ENCODE assay signal across 1 fruit fly cellular context in genomic region chr3L:3460402-3461027, dm6.
A peak's percentile ranks its signal among the peaks of the same experiment; 100 is the strongest.
TF ChIP-seq lines count a peak whose summit lies in the region.

Gene eIF5B, minus strand, starts transcription at chr3L:3460977.

TF ChIP-seq in whole organism, embryonic, 481 proteins besides CTCF, POLR2A, EP300 and RAD21 (continued from another document and continues in another):
- TF ChIP-seq CG8765 (GFP tag; IDR thresholded peaks at IDR 0.05; lab: Robert Waterston, UW) = peak; percentile 71; the same call in 1 of the 2 replicates
- TF ChIP-seq CG7745 (tag; optimal IDR thresholded peaks at IDR 0.05; lab: Kevin White, UChicago) = no peak
- TF ChIP-seq Hmr (GFP tag; optimal IDR thresholded peaks at IDR 0.05; lab: Kevin White, UChicago) = peak; percentile 79
- peak; percentile 80 for TF ChIP-seq ssp (GFP tag; IDR thresholded peaks at IDR 0.05; lab: Robert Waterston, UW)
- TF ChIP-seq CG32767 (GFP tag; IDR thresholded peaks at IDR 0.05; lab: Robert Waterston, UW) = peak; percentile 82
- TF ChIP-seq Gsc (GFP tag; IDR thresholded peaks at IDR 0.05; lab: Robert Waterston, UW) = peak; percentile 46
- no peak for TF ChIP-seq kay (GFP tag; optimal IDR thresholded peaks at IDR 0.05; lab: Kevin White, UChicago)
- TF ChIP-seq wdn (GFP tag; IDR thresholded peaks at IDR 0.05; lab: Robert Waterston, UW) = peak; percentile 79
- TF ChIP-seq CG10543 (GFP tag; optimal IDR thresholded peaks at IDR 0.05; lab: Kevin White, UChicago) = peak; percentile 74
- TF ChIP-seq CG6272 (GFP tag; IDR thresholded peaks at IDR 0.05; lab: Robert Waterston, UW) = peak; percentile 82
- TF ChIP-seq sug (tag; optimal IDR thresholded peaks at IDR 0.05; lab: Kevin White, UChicago) = peak; percentile 73
- peak in 1 of 2 experiments; percentile 31 for TF ChIP-seq Eip74EF (GFP tag; optimal IDR thresholded peaks at IDR 0.05; lab: Kevin White, UChicago)
- no peak for TF ChIP-seq bbx (GFP tag; IDR thresholded peaks at IDR 0.05; lab: Robert Waterston, UW; ENCODE audit: partially characterized antibody)
- peak; percentile 73 for TF ChIP-seq tin (GFP tag; optimal IDR thresholded peaks at IDR 0.05; lab: Kevin White, UChicago)
- TF ChIP-seq GATAe (GFP tag; conservative IDR thresholded peaks at IDR 0.05; lab: Robert Waterston, UW) = peak; percentile 20; the same call in 1 of the 2 replicates
- TF ChIP-seq CG2678 (tag; optimal IDR thresholded peaks at IDR 0.05; lab: Kevin White, UChicago) = peak; percentile 73
- peak; percentile 76 for TF ChIP-seq CG9817 (tag; optimal IDR thresholded peaks at IDR 0.05; lab: Kevin White, UChicago)
- peak; percentile 19 for TF ChIP-seq stwl (tag; optimal IDR thresholded peaks at IDR 0.05; lab: Kevin White, UChicago)
- no peak for TF ChIP-seq zf30C (GFP tag; optimal IDR thresholded peaks at IDR 0.05; lab: Kevin White, UChicago)
- peak; percentile 89 for TF ChIP-seq CG11456 (GFP tag; IDR thresholded peaks at IDR 0.05; lab: Robert Waterston, UW)
- peak; percentile 52 for TF ChIP-seq CG4617 (GFP tag; optimal IDR thresholded peaks at IDR 0.05; lab: Kevin White, UChicago; ENCODE audit: borderline replicate concordance)
- TF ChIP-seq CG13287 (GFP tag; IDR thresholded peaks at IDR 0.05; lab: Robert Waterston, UW; ENCODE audit: partially characterized antibody) = peak; percentile 38; the same call in 1 of the 2 replicates
- peak; percentile 58 for TF ChIP-seq CG10979 (tag; optimal IDR thresholded peaks at IDR 0.05; lab: Kevin White, UChicago)
- TF ChIP-seq CG9932 (GFP tag; IDR thresholded peaks at IDR 0.05; lab: Robert Waterston, UW) = peak; percentile 90
- peak; percentile 89 for TF ChIP-seq Xbp1 (GFP tag; optimal IDR thresholded peaks at IDR 0.05; lab: Kevin White, UChicago)
- TF ChIP-seq Scr (GFP tag; IDR thresholded peaks at IDR 0.05; lab: Robert Waterston, UW; ENCODE audit: partially characterized antibody) = 0 out of 2 replicates have a peak, but pooled peaks have one; percentile 29
- peak; percentile 87 for TF ChIP-seq CG9215 (GFP tag; IDR thresholded peaks at IDR 0.05; lab: Robert Waterston, UW)
- TF ChIP-seq CG4707 (GFP tag; optimal IDR thresholded peaks at IDR 0.05; lab: Kevin White, UChicago) = peak; percentile 66
- TF ChIP-seq insv (GFP tag; optimal IDR thresholded peaks at IDR 0.05; lab: Kevin White, UChicago) = peak in 1 of 2 experiments; percentile 43
- TF ChIP-seq h (optimal IDR thresholded peaks at IDR 0.05; lab: Kevin White, UChicago) = no peak
- no peak for TF ChIP-seq CG3163 (GFP tag; optimal IDR thresholded peaks at IDR 0.05; lab: Kevin White, UChicago)
- TF ChIP-seq HLH54F (GFP tag; optimal IDR thresholded peaks at IDR 0.05; lab: Kevin White, UChicago) = peak; percentile 61
- peak; percentile 24 for TF ChIP-seq exex (tag; optimal IDR thresholded peaks at IDR 0.05; lab: Kevin White, UChicago)
- no peak for TF ChIP-seq CG42726 (GFP tag; IDR thresholded peaks at IDR 0.05; lab: Robert Waterston, UW; ENCODE audit: partially characterized antibody)
- peak; percentile 38 for TF ChIP-seq CG3407 (GFP tag; optimal IDR thresholded peaks at IDR 0.05; lab: Kevin White, UChicago)
- TF ChIP-seq gro (GFP tag; optimal IDR thresholded peaks at IDR 0.05; lab: Kevin White, UChicago) = peak; percentile 28
- TF ChIP-seq CG18476 (GFP tag; optimal IDR thresholded peaks at IDR 0.05; lab: Kevin White, UChicago) = peak; percentile 2
- peak; percentile 89 for TF ChIP-seq CG14441 (GFP tag; IDR thresholded peaks at IDR 0.05; lab: Robert Waterston, UW)
- peak; percentile 34 for TF ChIP-seq Sin3A (optimal IDR thresholded peaks at IDR 0.05; lab: Kevin White, UChicago)
- TF ChIP-seq nerfin-1 (tag; optimal IDR thresholded peaks at IDR 0.05; lab: Kevin White, UChicago) = peak; percentile 45
- TF ChIP-seq Atf-2 (GFP tag; optimal IDR thresholded peaks at IDR 0.05; lab: Kevin White, UChicago) = peak; percentile 33
- no peak for TF ChIP-seq Dfd (GFP tag; optimal IDR thresholded peaks at IDR 0.05; lab: Kevin White, UChicago)
- peak; percentile 82 for TF ChIP-seq CG16815 (GFP tag; optimal IDR thresholded peaks at IDR 0.05; lab: Kevin White, UChicago)
- TF ChIP-seq lov (optimal IDR thresholded peaks at IDR 0.05; lab: Kevin White, UChicago) = no peak
- peak; percentile 70; the same call in 1 of the 3 replicates for TF ChIP-seq lov (GFP tag; IDR thresholded peaks at IDR 0.05; lab: Robert Waterston, UW)
- TF ChIP-seq Sox102F (GFP tag; optimal IDR thresholded peaks at IDR 0.05; lab: Kevin White, UChicago) = peak; percentile 79
- TF ChIP-seq CG31224 (GFP tag; IDR thresholded peaks at IDR 0.05; lab: Robert Waterston, UW) = peak; percentile 75
- TF ChIP-seq amos (GFP tag; IDR thresholded peaks at IDR 0.05; lab: Robert Waterston, UW; ENCODE audit: partially characterized antibody) = peak; percentile 44; the same call in 1 of the 2 replicates
- peak; percentile 57 for TF ChIP-seq CG10274 (GFP tag; optimal IDR thresholded peaks at IDR 0.05; lab: Kevin White, UChicago)
- peak; percentile 2 for TF ChIP-seq NC2β (GFP tag; optimal IDR thresholded peaks at IDR 0.05; lab: Kevin White, UChicago)
- TF ChIP-seq NC2α (GFP tag; optimal IDR thresholded peaks at IDR 0.05; lab: Kevin White, UChicago) = no peak
- TF ChIP-seq HLH4C (GFP tag; IDR thresholded peaks at IDR 0.05; lab: Robert Waterston, UW; ENCODE audit: partially characterized antibody) = no peak
- peak; percentile 56 to 77 for TF ChIP-seq Hr51 (GFP tag; optimal IDR thresholded peaks at IDR 0.05; lab: Kevin White, UChicago)
- peak; percentile 70 for TF ChIP-seq ewg (GFP tag; optimal IDR thresholded peaks at IDR 0.05; lab: Kevin White, UChicago)
- peak; percentile 87 for TF ChIP-seq CG10366 (GFP tag; IDR thresholded peaks at IDR 0.05; lab: Robert Waterston, UW)
- no peak for TF ChIP-seq fu2 (GFP tag; optimal IDR thresholded peaks at IDR 0.05; lab: Kevin White, UChicago)
- no peak for TF ChIP-seq Hey (tag; optimal IDR thresholded peaks at IDR 0.05; lab: Kevin White, UChicago)
- peak; percentile 78 for TF ChIP-seq CG4404 (GFP tag; IDR thresholded peaks at IDR 0.05; lab: Robert Waterston, UW)
- peak; percentile 66 for TF ChIP-seq Dref (GFP tag; IDR thresholded peaks at IDR 0.05; lab: Robert Waterston, UW)
- TF ChIP-seq CG15269 (tag; optimal IDR thresholded peaks at IDR 0.05; lab: Kevin White, UChicago) = peak; percentile 85
- TF ChIP-seq Oli (tag; optimal IDR thresholded peaks at IDR 0.05; lab: Kevin White, UChicago) = peak; percentile 85
- TF ChIP-seq vvl (GFP tag; IDR thresholded peaks at IDR 0.05; lab: Robert Waterston, UW) = peak; percentile 87
- peak; percentile 21 for TF ChIP-seq Spps (tag; optimal IDR thresholded peaks at IDR 0.05; lab: Kevin White, UChicago)
- TF ChIP-seq CG6854 (GFP tag; optimal IDR thresholded peaks at IDR 0.05; lab: Kevin White, UChicago) = no peak
- TF ChIP-seq CG14014 (GFP tag; IDR thresholded peaks at IDR 0.05; lab: Robert Waterston, UW) = peak; percentile 79
- TF ChIP-seq CG10462 (GFP tag; optimal IDR thresholded peaks at IDR 0.05; lab: Kevin White, UChicago) = peak; percentile 64
- TF ChIP-seq mirr (GFP tag; optimal IDR thresholded peaks at IDR 0.05; lab: Kevin White, UChicago) = peak; percentile 50
- no peak for TF ChIP-seq CkIIα-i1 (GFP tag; IDR thresholded peaks at IDR 0.05; lab: Robert Waterston, UW)
- no peak for TF ChIP-seq luna (GFP tag; optimal IDR thresholded peaks at IDR 0.05; lab: Kevin White, UChicago)
- peak; percentile 68 for TF ChIP-seq B-H1 (GFP tag; IDR thresholded peaks at IDR 0.05; lab: Robert Waterston, UW)
- TF ChIP-seq Fer2 (tag; optimal IDR thresholded peaks at IDR 0.05; lab: Kevin White, UChicago) = peak; percentile 37
- TF ChIP-seq CG6683 (GFP tag; optimal IDR thresholded peaks at IDR 0.05; lab: Kevin White, UChicago) = peak; percentile 18
- TF ChIP-seq MBD-R2 (GFP tag; IDR thresholded peaks at IDR 0.05; lab: Robert Waterston, UW) = peak; percentile 73
- TF ChIP-seq Bteb2 (GFP tag; optimal IDR thresholded peaks at IDR 0.05; lab: Kevin White, UChicago) = no peak
- TF ChIP-seq fd102C (GFP tag; optimal IDR thresholded peaks at IDR 0.05; lab: Kevin White, UChicago) = peak; percentile 18
- peak; percentile 66 for TF ChIP-seq D19A (tag; optimal IDR thresholded peaks at IDR 0.05; lab: Kevin White, UChicago)
- peak; percentile 55; the same call in 1 of the 2 replicates for TF ChIP-seq peb (GFP tag; IDR thresholded peaks at IDR 0.05; lab: Robert Waterston, UW)
- TF ChIP-seq CG2875 (GFP tag; optimal IDR thresholded peaks at IDR 0.05; lab: Kevin White, UChicago) = peak; percentile 41
- TF ChIP-seq slp2 (GFP tag; optimal IDR thresholded peaks at IDR 0.05; lab: Kevin White, UChicago) = peak; percentile 43
- no peak for TF ChIP-seq ato (GFP tag; IDR thresholded peaks at IDR 0.05; lab: Robert Waterston, UW; ENCODE audit: partially characterized antibody)
- no peak for TF ChIP-seq pfk (GFP tag; optimal IDR thresholded peaks at IDR 0.05; lab: Kevin White, UChicago)
- TF ChIP-seq CG2129 (GFP tag; IDR thresholded peaks at IDR 0.05; lab: Robert Waterston, UW; ENCODE audit: partially characterized antibody) = no peak
- TF ChIP-seq CG12155 (GFP tag; optimal IDR thresholded peaks at IDR 0.05; lab: Kevin White, UChicago) = peak; percentile 77
- peak; percentile 38 for TF ChIP-seq Mad (GFP tag; optimal IDR thresholded peaks at IDR 0.05; lab: Kevin White, UChicago)
- TF ChIP-seq CG3281 (GFP tag; optimal IDR thresholded peaks at IDR 0.05; lab: Kevin White, UChicago) = peak; percentile 63
- TF ChIP-seq hkb (optimal IDR thresholded peaks at IDR 0.05; lab: Kevin White, UChicago) = no peak
- peak; percentile 83 for TF ChIP-seq hkb (GFP tag; IDR thresholded peaks at IDR 0.05; lab: Robert Waterston, UW)
- TF ChIP-seq CG8924 (tag; optimal IDR thresholded peaks at IDR 0.05; lab: Kevin White, UChicago) = peak; percentile 84
- TF ChIP-seq unc-4 (GFP tag; IDR thresholded peaks at IDR 0.05; lab: Robert Waterston, UW; ENCODE audit: partially characterized antibody) = 0 out of 2 replicates have a peak, but pooled peaks have one; percentile 22
- peak; percentile 32 for TF ChIP-seq cwo (GFP tag; optimal IDR thresholded peaks at IDR 0.05; lab: Kevin White, UChicago)
- TF ChIP-seq klu (GFP tag; IDR thresholded peaks at IDR 0.05; lab: Robert Waterston, UW) = peak; percentile 82
- no peak for TF ChIP-seq CG2199 (GFP tag; IDR thresholded peaks at IDR 0.05; lab: Robert Waterston, UW)
- no peak for TF ChIP-seq emc (GFP tag; optimal IDR thresholded peaks at IDR 0.05; lab: Kevin White, UChicago)
- no peak for TF ChIP-seq sima (GFP tag; optimal IDR thresholded peaks at IDR 0.05; lab: Kevin White, UChicago)
- TF ChIP-seq CG17361 (GFP tag; IDR thresholded peaks at IDR 0.05; lab: Robert Waterston, UW) = peak; percentile 75
- peak; percentile 89 for TF ChIP-seq Med (GFP tag; lab: Kevin White, UChicago)
- 0 out of 2 replicates have a peak, but pooled peaks have one; percentile 31 for TF ChIP-seq Doc2 (GFP tag; IDR thresholded peaks at IDR 0.05; lab: Robert Waterston, UW)
- no peak for TF ChIP-seq sqz (GFP tag; optimal IDR thresholded peaks at IDR 0.05; lab: Kevin White, UChicago)
- TF ChIP-seq BtbVII (GFP tag; optimal IDR thresholded peaks at IDR 0.05; lab: Kevin White, UChicago) = peak; percentile 48
- no peak for TF ChIP-seq pros (GFP tag; optimal IDR thresholded peaks at IDR 0.05; lab: Kevin White, UChicago)
- TF ChIP-seq crp (GFP tag; optimal IDR thresholded peaks at IDR 0.05; lab: Kevin White, UChicago) = peak in 1 of 2 experiments; percentile 31
- no peak for TF ChIP-seq Hr39 (optimal IDR thresholded peaks at IDR 0.05; lab: Kevin White, UChicago)
- TF ChIP-seq pan (optimal IDR thresholded peaks at IDR 0.05; lab: Kevin White, UChicago) = peak in 1 of 2 experiments; percentile 49
- peak; percentile 62 to 84 for TF ChIP-seq pan (GFP tag; optimal IDR thresholded peaks at IDR 0.05 in 1 of 2, IDR thresholded peaks at IDR 0.05 in 1 of 2)
- peak; percentile 84 for TF ChIP-seq CG12659 (GFP tag; optimal IDR thresholded peaks at IDR 0.05; lab: Kevin White, UChicago)
- TF ChIP-seq Mes4 (GFP tag; optimal IDR thresholded peaks at IDR 0.05; lab: Kevin White, UChicago) = peak; percentile 1
- TF ChIP-seq tup (GFP tag; optimal IDR thresholded peaks at IDR 0.05; lab: Kevin White, UChicago) = no peak
- no peak for TF ChIP-seq usp (GFP tag; optimal IDR thresholded peaks at IDR 0.05; lab: Kevin White, UChicago)
- TF ChIP-seq CG13624 (GFP tag; optimal IDR thresholded peaks at IDR 0.05; lab: Kevin White, UChicago) = peak; percentile 40
- peak; percentile 80 for TF ChIP-seq CG11695 (GFP tag; IDR thresholded peaks at IDR 0.05; lab: Robert Waterston, UW)
- peak; percentile 36 for TF ChIP-seq Awh (GFP tag; IDR thresholded peaks at IDR 0.05; lab: Robert Waterston, UW)
- TF ChIP-seq CG9727 (GFP tag; optimal IDR thresholded peaks at IDR 0.05; lab: Kevin White, UChicago) = peak; percentile 83
- TF ChIP-seq pnt (GFP tag; optimal IDR thresholded peaks at IDR 0.05; lab: Kevin White, UChicago) = peak; percentile 58
- TF ChIP-seq Tbp (GFP tag; optimal IDR thresholded peaks at IDR 0.05; lab: Kevin White, UChicago) = no peak
- TF ChIP-seq fd64A (GFP tag; optimal IDR thresholded peaks at IDR 0.05; lab: Kevin White, UChicago) = peak; percentile 2
- no peak for TF ChIP-seq CG4282 (GFP tag; optimal IDR thresholded peaks at IDR 0.05; lab: Kevin White, UChicago)
- peak; percentile 90 for TF ChIP-seq Optix (GFP tag; IDR thresholded peaks at IDR 0.05; lab: Robert Waterston, UW)
- peak in 1 of 2 experiments; percentile 72 for TF ChIP-seq chif (GFP tag; optimal IDR thresholded peaks at IDR 0.05; lab: Kevin White, UChicago)
- TF ChIP-seq CG17568 (GFP tag; optimal IDR thresholded peaks at IDR 0.05; lab: Kevin White, UChicago) = peak; percentile 26
- TF ChIP-seq lmd (GFP tag; IDR thresholded peaks at IDR 0.05; lab: Robert Waterston, UW) = peak; percentile 86
- TF ChIP-seq hth (optimal IDR thresholded peaks at IDR 0.05; lab: Kevin White, UChicago) = no peak
- no peak for TF ChIP-seq CG15479 (GFP tag; optimal IDR thresholded peaks at IDR 0.05; lab: Kevin White, UChicago)
- TF ChIP-seq CG8478 (optimal IDR thresholded peaks at IDR 0.05; lab: Kevin White, UChicago) = no peak
- TF ChIP-seq Camta (GFP tag; optimal IDR thresholded peaks at IDR 0.05; lab: Kevin White, UChicago) = peak; percentile 29
- no peak for TF ChIP-seq sd (tag; optimal IDR thresholded peaks at IDR 0.05; lab: Kevin White, UChicago)
- peak; percentile 48 for TF ChIP-seq CG8281 (tag; optimal IDR thresholded peaks at IDR 0.05; lab: Kevin White, UChicago)
- TF ChIP-seq Chrac-16 (GFP tag; optimal IDR thresholded peaks at IDR 0.05; lab: Kevin White, UChicago) = peak; percentile 83
- TF ChIP-seq cad (GFP tag; optimal IDR thresholded peaks at IDR 0.05; lab: Kevin White, UChicago) = no peak
- TF ChIP-seq H15 (GFP tag; IDR thresholded peaks at IDR 0.05; lab: Robert Waterston, UW) = peak; percentile 78
- peak; percentile 70 for TF ChIP-seq CG33557 (GFP tag; optimal IDR thresholded peaks at IDR 0.05; lab: Kevin White, UChicago)
